Worm (Caenorhabditis elegans) whole organism, L4 larva: ENCODE measurements around the gene F32B6.4.

ENCODE experiments used
- F37D6.2 ChIP-seq: sonication (generic microtip); optimal IDR thresholded peaks from 2 replicates; lab custom pipeline; 2016; ENCODE audit warnings: mild to moderate bottlenecking, missing genetic modification characterization, missing compliant biosample characterization
- T26A8.4 ChIP-seq: fragments of 200-800 bp; sonication (Bioruptor generic); IDR thresholded peaks from 2 replicates; pipeline ENCODE4 v1.3.6; 2022; ENCODE audit warnings: missing genetic modification characterization, missing compliant biosample characterization
- Y105C5A.15 ChIP-seq: fragments of 200-800 bp; sonication (Bioruptor generic); IDR thresholded peaks from 2 replicates; pipeline ENCODE4 v1.3.6; 2022; ENCODE audit warnings: missing genetic modification characterization, missing compliant biosample characterization
- Y5F2A.4 ChIP-seq: fragments of 200-800 bp; sonication (Bioruptor generic); optimal IDR thresholded peaks from 2 replicates; lab custom pipeline; 2018; ENCODE audit warnings: mild to moderate bottlenecking, missing genetic modification characterization, missing compliant biosample characterization
- ZK546.5 ChIP-seq, 2 experiments: sonication (generic microtip); optimal IDR thresholded peaks; 2 replicates each; lab custom pipeline; 2017; ENCODE audit warnings: missing biosample characterization in 2 of 2, missing genetic modification characterization in 2 of 2
- aha-1 ChIP-seq: fragments of 150-350 bp; peaks from one replicate; lab custom pipeline; 2014; ENCODE audit warnings: missing biosample characterization, missing genetic modification characterization
- aly-2 ChIP-seq: sonication (generic microtip); optimal IDR thresholded peaks from 2 replicates; lab custom pipeline; 2018; ENCODE audit warnings: missing biosample characterization, missing genetic modification characterization
- ceh-28 ChIP-seq: fragments of 150-350 bp; optimal IDR thresholded peaks from 2 replicates; lab custom pipeline; 2014; ENCODE audit warnings: missing biosample characterization, missing genetic modification reagents, missing genetic modification characterization
- ceh-82 ChIP-seq: sonication (generic microtip); optimal IDR thresholded peaks from 2 replicates; lab custom pipeline; 2017; ENCODE audit warnings: missing biosample characterization, missing genetic modification characterization
- cey-2 ChIP-seq: sonication (generic microtip); optimal IDR thresholded peaks from 3 replicates; lab custom pipeline; 2017; ENCODE audit warnings: missing genetic modification characterization, mild to moderate bottlenecking, missing compliant biosample characterization, antibody characterized with exemption, borderline replicate concordance; ENCODE audit not compliant: insufficient read depth
- daf-8 ChIP-seq: fragments of 200-800 bp; sonication (Bioruptor generic); IDR thresholded peaks from 2 replicates; pipeline ENCODE4 v1.3.6; 2022; ENCODE audit warnings: missing genetic modification characterization, missing compliant biosample characterization
- dmd-9 ChIP-seq: fragments of 200-800 bp; sonication (Bioruptor generic); IDR thresholded peaks from 2 replicates; pipeline ENCODE4 v1.3.6; 2022; ENCODE audit warnings: missing genetic modification reagents, missing genetic modification characterization, missing compliant biosample characterization
- dpl-1 ChIP-seq: fragments of 150-350 bp; optimal IDR thresholded peaks from 2 replicates; lab custom pipeline; 2014; ENCODE audit warnings: missing biosample characterization, missing genetic modification reagents, missing genetic modification characterization
- egl-43 ChIP-seq: fragments of 200-800 bp; sonication (Bioruptor generic); IDR thresholded peaks from 2 replicates; pipeline ENCODE4 v1.3.6; 2022; ENCODE audit warnings: missing genetic modification reagents, missing genetic modification characterization, missing compliant biosample characterization
- fos-1 ChIP-seq: fragments of 150-350 bp; optimal IDR thresholded peaks from 2 replicates; lab custom pipeline; 2014; ENCODE audit warnings: missing biosample characterization, missing genetic modification characterization
- hlh-11 ChIP-seq: fragments of 200-800 bp; sonication (Bioruptor generic); optimal IDR thresholded peaks from 2 replicates; lab custom pipeline; 2018; ENCODE audit warnings: mild to moderate bottlenecking, missing genetic modification characterization, missing compliant biosample characterization
- jun-1 ChIP-seq: fragments of 150-350 bp; optimal IDR thresholded peaks from 2 replicates; lab custom pipeline; 2014; ENCODE audit warnings: missing biosample characterization, missing genetic modification reagents, missing genetic modification characterization
- lim-7 ChIP-seq: fragments of 200-800 bp; sonication (Bioruptor generic); IDR thresholded peaks from 2 replicates; pipeline ENCODE4 v1.3.6; 2022; ENCODE audit warnings: missing genetic modification characterization, missing compliant biosample characterization
- lin-15B ChIP-seq: fragments of 150-350 bp; sonication (generic microtip); optimal IDR thresholded peaks from 3 replicates; lab custom pipeline; 2014; ENCODE audit warnings: missing biosample characterization, missing genetic modification characterization
- lin-38 ChIP-seq: fragments of 200-800 bp; sonication (Bioruptor generic); IDR thresholded peaks from 2 replicates; pipeline ENCODE4 v1.3.6; 2022; ENCODE audit warnings: missing genetic modification reagents, missing genetic modification characterization, missing compliant biosample characterization
- mdl-1 ChIP-seq, 2 experiments: fragments of 150-350 bp in 1 of 2; sonication (generic microtip) in 1 of 2; optimal IDR thresholded peaks; 2 replicates each; lab custom pipeline; 2014 to 2017; ENCODE audit warnings: missing biosample characterization in 2 of 2, missing genetic modification characterization in 2 of 2
- mep-1 ChIP-seq: fragments of 150-350 bp; sonication (generic microtip); optimal IDR thresholded peaks from 3 replicates; lab custom pipeline; 2014; ENCODE audit warnings: missing biosample characterization, missing genetic modification characterization
- mxl-3 ChIP-seq: fragments of 200-800 bp; sonication (Bioruptor generic); optimal IDR thresholded peaks from 2 replicates; lab custom pipeline; 2018; ENCODE audit warnings: mild to moderate bottlenecking, missing genetic modification characterization, missing compliant biosample characterization
- nhr-28 ChIP-seq: fragments of 150-350 bp; optimal IDR thresholded peaks from 2 replicates; lab custom pipeline; 2014; ENCODE audit warnings: missing biosample characterization, missing genetic modification characterization
- pha-4 ChIP-seq, 2 experiments: fragments of 150-350 bp in 1 of 2; fragments of 200-800 bp in 1 of 2; sonication (Bioruptor generic) in 1 of 2; IDR thresholded peaks in 1 of 2; optimal IDR thresholded peaks in 1 of 2; 2 replicates each; pipeline versions ENCODE4 v1.3.6 to Lab custom; 2014 to 2022; ENCODE audit warnings: missing genetic modification characterization in 2 of 2, missing genetic modification reagents in 2 of 2, missing biosample characterization in 1 of 2, missing compliant biosample characterization in 1 of 2
- php-3 ChIP-seq: fragments of 200-800 bp; sonication (Bioruptor generic); IDR thresholded peaks from 2 replicates; pipeline ENCODE4 v1.3.6; 2022; ENCODE audit warnings: missing genetic modification reagents, missing genetic modification characterization, missing compliant biosample characterization
- rbr-2 ChIP-seq: sonication (generic microtip); optimal IDR thresholded peaks from 2 replicates; lab custom pipeline; 2016; ENCODE audit warnings: missing genotype, missing genetic modification characterization, missing compliant biosample characterization
- sdz-12 ChIP-seq: fragments of 200-800 bp; sonication (Bioruptor generic); optimal IDR thresholded peaks from 2 replicates; lab custom pipeline; 2018; ENCODE audit warnings: mild to moderate bottlenecking, missing genetic modification characterization, missing compliant biosample characterization
- set-16 ChIP-seq: fragments of 200-800 bp; sonication (Bioruptor generic); IDR thresholded peaks from 2 replicates; pipeline ENCODE4 v1.3.6; 2022; ENCODE audit warnings: missing genetic modification reagents, missing genetic modification characterization, missing compliant biosample characterization
- spr-3 ChIP-seq: fragments of 200-800 bp; sonication (Bioruptor generic); optimal IDR thresholded peaks from 2 replicates; lab custom pipeline; 2018; ENCODE audit warnings: mild to moderate bottlenecking, missing genetic modification characterization, missing compliant biosample characterization
- unc-62 ChIP-seq, 3 experiments: fragments of 150-350 bp in 1 of 3; sonication (generic microtip); optimal IDR thresholded peaks in 2 of 3; peaks in 1 of 3; 1 replicate in 1 of 3; 2 replicates in 2 of 3; lab custom pipeline; 2014 to 2017; ENCODE audit warnings: missing biosample characterization in 3 of 3, missing genetic modification characterization in 3 of 3, missing genetic modification reagents in 3 of 3, missing genotype in 1 of 3
- zfp-2 ChIP-seq: sonication (generic microtip); optimal IDR thresholded peaks from 2 replicates; lab custom pipeline; 2016; ENCODE audit warnings: mild to moderate bottlenecking, missing genetic modification characterization, missing compliant biosample characterization
- ztf-7 ChIP-seq: fragments of 150-350 bp; optimal IDR thresholded peaks from 2 replicates; lab custom pipeline; 2014; ENCODE audit warnings: missing biosample characterization, missing genetic modification characterization

Gene F32B6.4

DNA sequence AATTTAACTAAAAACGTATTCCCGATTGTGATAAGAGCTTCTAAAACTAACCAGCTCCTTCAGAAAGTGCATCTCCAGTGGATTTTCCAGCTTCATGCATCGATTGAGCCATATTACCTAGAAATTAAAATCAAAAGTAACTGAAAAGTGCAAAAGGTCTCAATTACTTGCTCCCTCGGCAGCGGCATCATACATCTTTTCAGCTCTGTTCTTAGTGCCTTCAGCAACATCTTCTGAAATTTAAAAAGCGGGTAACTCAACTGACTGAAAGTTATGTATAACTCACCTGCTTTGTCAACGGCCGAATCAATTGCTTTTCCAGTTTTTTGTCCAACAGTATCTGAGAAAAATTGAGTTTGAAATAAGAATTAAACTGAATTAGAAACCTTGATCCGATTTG, 32.6 kb upstream of the F32B6.4 start:
- TF ChIP-seq Y5F2A.4 (GFP tag; lab: Kevin White, UChicago), result no peak
- TF ChIP-seq unc-62 (GFP tag; optimal IDR thresholded peaks at IDR 0.05 in 1 of 2; lab: Kevin White, UChicago), result peak in 1 of 2 experiments; percentile 96
- no peak for TF ChIP-seq unc-62 (tag; optimal IDR thresholded peaks at IDR 0.05; lab: Kevin White, UChicago)

- TF ChIP-seq pha-4 (GFP tag; IDR thresholded peaks at IDR 0.05; lab: Robert Waterston, UW) (no peak), pha-4 (tag; optimal IDR thresholded peaks at IDR 0.05; lab: Kevin White, UChicago) (no peak), aha-1 (tag; lab: Kevin White, UChicago) (peak; percentile 94), unc-62 (GFP tag; optimal IDR thresholded peaks at IDR 0.05 in 1 of 2; lab: Kevin White, UChicago) (peak in 1 of 2 experiments; percentile 82), unc-62 (tag; optimal IDR thresholded peaks at IDR 0.05; lab: Kevin White, UChicago) (no peak), mxl-3 (GFP tag; lab: Kevin White, UChicago) (no peak), lin-15B (tag; lab: Kevin White, UChicago) (no peak), jun-1 (tag; lab: Kevin White, UChicago) (no peak)
- TF ChIP-seq, all 104 proteins: peak for 2
These were observed 28.6 kb upstream of the F32B6.4 start for ce11 chrIV:9920426-9920825.

- TF ChIP-seq mdl-1 (tag; optimal IDR thresholded peaks at IDR 0.05; lab: Kevin White, UChicago) (peak in 1 of 2 experiments; percentile 7), mxl-3 (GFP tag; lab: Kevin White, UChicago) (peak; percentile 46), ceh-28 (tag; lab: Kevin White, UChicago) (no peak), hlh-11 (tag; lab: Kevin White, UChicago) (peak; percentile 37), nhr-28 (peak; percentile 1), mep-1 (tag; lab: Kevin White, UChicago) (no peak), lim-7 (no peak)
These were observed 26.2 kb upstream of the F32B6.4 start for ce11 chrIV:9918021-9918420.

- TF ChIP-seq pha-4 (GFP tag; IDR thresholded peaks at IDR 0.05; lab: Robert Waterston, UW) (no peak), pha-4 (tag; optimal IDR thresholded peaks at IDR 0.05; lab: Kevin White, UChicago) (no peak), aha-1 (tag; lab: Kevin White, UChicago) (no peak), cey-2 (tag; lab: Kevin White, UChicago) (no peak), fos-1 (tag; lab: Kevin White, UChicago) (no peak), rbr-2 (tag; lab: Kevin White, UChicago) (no peak), zfp-2 (tag; lab: Kevin White, UChicago) (no peak), dpl-1 (GFP tag; lab: Kevin White, UChicago) (no peak), sdz-12 (no peak)
- TF ChIP-seq, all 104 proteins: peak for 0
These were observed 24.4 kb upstream of the F32B6.4 start, which contains the start of gene bed-3 for ce11 chrIV:9916224-9916623. Gene bed-3 (plus strand): TSS chrIV:9916524.

- TF ChIP-seq unc-62 (GFP tag; optimal IDR thresholded peaks at IDR 0.05 in 1 of 2; lab: Kevin White, UChicago) (peak in 1 of 2 experiments; percentile 46), unc-62 (tag; optimal IDR thresholded peaks at IDR 0.05; lab: Kevin White, UChicago) (no peak), dpl-1 (GFP tag; lab: Kevin White, UChicago) (no peak), ztf-7 (tag; lab: Kevin White, UChicago) (no peak), aha-1 (tag; lab: Kevin White, UChicago) (peak; percentile 40), mxl-3 (GFP tag; lab: Kevin White, UChicago) (no peak), rbr-2 (tag; lab: Kevin White, UChicago) (no peak), F37D6.2 (tag; lab: Kevin White, UChicago) (no peak), lin-38 (GFP tag; lab: Robert Waterston, UW) (no peak), php-3 (GFP tag; lab: Robert Waterston, UW) (no peak), T26A8.4 (GFP tag; lab: Robert Waterston, UW) (no peak; the same call in 1 of the 2 replicates), ZK546.5 (tag; optimal IDR thresholded peaks at IDR 0.05; lab: Kevin White, UChicago) (no peak), daf-8 (GFP tag; lab: Robert Waterston, UW) (no peak), set-16 (GFP tag; lab: Robert Waterston, UW) (peak; percentile 66; the same call in 1 of the 2 replicates), ceh-82 (no peak), egl-43 (GFP tag; lab: Robert Waterston, UW) (0 out of 2 replicates have a peak, but pooled peaks have one; percentile 10), dmd-9 (GFP tag; lab: Robert Waterston, UW) (no peak), Y105C5A.15 (GFP tag; lab: Robert Waterston, UW) (no peak), Y5F2A.4 (GFP tag; lab: Kevin White, UChicago) (no peak), spr-3 (GFP tag; lab: Kevin White, UChicago) (no peak), hlh-11 (tag; lab: Kevin White, UChicago) (peak; percentile 18), aly-2 (tag; lab: Kevin White, UChicago) (no peak)
These were observed 23.3 kb upstream of the F32B6.4 start for ce11 chrIV:9915128-9915527.
